Fruit fly (Drosophila melanogaster) whole organism, embryonic: ENCODE results near the gene CkIIalpha.

Experiments used
- Adf1 ChIP-seq: fragments of 200-800 bp; sonication (Bioruptor generic); IDR thresholded peaks from 2 replicates; pipeline ENCODE4 v1.3.6; 2022; ENCODE audit warnings: missing biosample characterization, missing genetic modification characterization
- C15 ChIP-seq: fragments of 200-800 bp; sonication (Bioruptor generic); IDR thresholded peaks from 3 replicates; pipeline ENCODE4 v1.3.6; 2022; ENCODE audit warnings: missing biosample characterization, missing genetic modification characterization
- CG10274 ChIP-seq: fragments of 200-800 bp; sonication (Bioruptor generic); optimal IDR thresholded peaks from 3 replicates; lab custom pipeline; 2017; ENCODE audit warnings: missing biosample characterization, mild to moderate bottlenecking, missing genetic modification characterization
- CG10321 ChIP-seq: fragments of 200-800 bp; sonication (Bioruptor generic); IDR thresholded peaks from 2 replicates; pipeline ENCODE4 v1.3.6; 2022; ENCODE audit warnings: missing biosample characterization, missing genetic modification characterization
- CG10366 ChIP-seq: fragments of 200-800 bp; sonication (Bioruptor generic); IDR thresholded peaks from 2 replicates; pipeline ENCODE4 v1.3.6; 2022; ENCODE audit warnings: missing biosample characterization, missing genetic modification characterization
- CG11504 ChIP-seq: fragments of 200-800 bp; sonication (Bioruptor generic); optimal IDR thresholded peaks from 3 replicates; lab custom pipeline; 2019; ENCODE audit warnings: missing biosample characterization, mild to moderate bottlenecking, missing genetic modification characterization, moderate library complexity
- CG11696 ChIP-seq: fragments of 200-800 bp; sonication (Bioruptor generic); IDR thresholded peaks from 2 replicates; pipeline ENCODE4 v1.3.6; 2022; ENCODE audit warnings: missing biosample characterization, missing genetic modification characterization
- CG12659 ChIP-seq: fragments of 200-800 bp; sonication (Bioruptor generic); optimal IDR thresholded peaks from 3 replicates; lab custom pipeline; 2017; ENCODE audit warnings: mild to moderate bottlenecking, missing biosample characterization, missing genetic modification reagents, missing genetic modification characterization
- CG13296 ChIP-seq: fragments of 200-800 bp; sonication (Bioruptor generic); optimal IDR thresholded peaks from 3 replicates; lab custom pipeline; 2018; ENCODE audit warnings: missing biosample characterization, mild to moderate bottlenecking, missing genetic modification characterization
- CG1602 ChIP-seq: fragments of 200-800 bp; sonication (Bioruptor generic); optimal IDR thresholded peaks from 3 replicates; lab custom pipeline; 2016; ENCODE audit warnings: missing biosample characterization, missing genetic modification characterization
- CG17361 ChIP-seq: fragments of 200-800 bp; sonication (Bioruptor generic); IDR thresholded peaks from 3 replicates; pipeline ENCODE4 v1.3.6; 2022; ENCODE audit warnings: missing biosample characterization, missing genetic modification characterization
- CG18262 ChIP-seq: fragments of 200-800 bp; optimal IDR thresholded peaks from 3 replicates; lab custom pipeline; 2019; ENCODE audit warnings: missing biosample characterization, mild to moderate bottlenecking, missing genetic modification characterization, moderate library complexity
- CG31388 ChIP-seq: fragments of 200-800 bp; sonication (Bioruptor generic); optimal IDR thresholded peaks from 2 replicates; lab custom pipeline; 2016; ENCODE audit warnings: missing biosample characterization, missing genetic modification characterization
- CG32772 ChIP-seq: fragments of 200-800 bp; sonication (Bioruptor generic); IDR thresholded peaks from 2 replicates; pipeline ENCODE4 v1.3.6; 2022; ENCODE audit warnings: missing biosample characterization, missing genetic modification characterization
- CG34224 ChIP-seq: fragments of 200-800 bp; sonication (Bioruptor generic); IDR thresholded peaks from 3 replicates; pipeline ENCODE4 v1.3.6; 2022; ENCODE audit warnings: missing biosample characterization, missing genetic modification characterization; ENCODE audit not compliant: partially characterized antibody
- CG4360 ChIP-seq: fragments of 200-800 bp; sonication (Bioruptor generic); IDR thresholded peaks from 2 replicates; pipeline ENCODE4 v1.3.6; 2022; ENCODE audit warnings: missing biosample characterization, missing genetic modification characterization
- CG4617 ChIP-seq: fragments of 200-800 bp; sonication (Bioruptor generic); optimal IDR thresholded peaks from 3 replicates; lab custom pipeline; 2016; ENCODE audit warnings: missing biosample characterization, missing genetic modification characterization, borderline replicate concordance
- CG5245 ChIP-seq: fragments of 200-800 bp; sonication (Bioruptor generic); optimal IDR thresholded peaks from 3 replicates; lab custom pipeline; 2016; ENCODE audit warnings: missing biosample characterization, missing genetic modification characterization
- CG7556 ChIP-seq: fragments of 200-800 bp; sonication (Bioruptor generic); optimal IDR thresholded peaks from 2 replicates; lab custom pipeline; 2017; ENCODE audit warnings: missing biosample characterization, mild to moderate bottlenecking, missing genetic modification characterization
- CG8478 ChIP-seq: fragments of >200 bp; optimal IDR thresholded peaks from 2 replicates; lab custom pipeline; 2018
- CG9876 ChIP-seq: fragments of 200-800 bp; sonication (Bioruptor generic); optimal IDR thresholded peaks from 2 replicates; lab custom pipeline; 2016; ENCODE audit warnings: missing biosample characterization, missing genetic modification characterization
- CG9932 ChIP-seq: fragments of 200-800 bp; sonication (Bioruptor generic); IDR thresholded peaks from 2 replicates; pipeline ENCODE4 v1.3.6; 2022; ENCODE audit warnings: missing biosample characterization, missing genetic modification characterization
- D ChIP-seq, 2 experiments: fragments of 200-800 bp in 1 of 2; fragments of >200 bp in 1 of 2; sonication (Bioruptor generic) in 1 of 2; optimal IDR thresholded peaks; 2 replicates in 1 of 2; 3 replicates in 1 of 2; lab custom pipeline; 2017; ENCODE audit warnings: mild to moderate bottlenecking in 1 of 2, missing biosample characterization in 1 of 2, missing genetic modification characterization in 1 of 2, missing genetic modification reagents in 1 of 2
- HLH3B ChIP-seq: fragments of 200-800 bp; sonication (Bioruptor generic); IDR thresholded peaks from 2 replicates; pipeline ENCODE4 v1.3.6; 2022; ENCODE audit warnings: missing biosample characterization, missing genetic modification characterization
- Mad ChIP-seq: fragments of 200-800 bp; sonication (Bioruptor generic); optimal IDR thresholded peaks from 2 replicates; lab custom pipeline; 2016; ENCODE audit warnings: missing biosample characterization, missing genetic modification characterization
- Poxn ChIP-seq: fragments of 200-800 bp; sonication (Bioruptor generic); IDR thresholded peaks from 2 replicates; pipeline ENCODE4 v1.3.6; 2022; ENCODE audit warnings: missing biosample characterization, missing genetic modification characterization
- Six4 ChIP-seq: fragments of 200-800 bp; sonication (Bioruptor generic); optimal IDR thresholded peaks from 2 replicates; lab custom pipeline; 2016; ENCODE audit warnings: missing biosample characterization, missing genetic modification characterization
- Ssrp ChIP-seq: fragments of 200-800 bp; sonication (Bioruptor generic); optimal IDR thresholded peaks from 2 replicates; lab custom pipeline; 2018; ENCODE audit warnings: missing biosample characterization, mild to moderate bottlenecking, missing genetic modification characterization, moderate library complexity
- Taf1 ChIP-seq: fragments of 200-800 bp; sonication (Bioruptor generic); IDR thresholded peaks from 2 replicates; pipeline ENCODE4 v1.3.6; 2022; ENCODE audit warnings: missing biosample characterization, missing genetic modification characterization
- Tbp ChIP-seq: fragments of >200 bp; optimal IDR thresholded peaks from 2 replicates; lab custom pipeline; 2018; ENCODE audit warnings: missing biosample characterization, missing genetic modification characterization
- ato ChIP-seq: fragments of 200-800 bp; sonication (Bioruptor generic); IDR thresholded peaks from 2 replicates; pipeline ENCODE4 v1.3.6; 2022; ENCODE audit warnings: missing biosample characterization, missing genetic modification characterization; ENCODE audit not compliant: partially characterized antibody
- bbx ChIP-seq: fragments of 200-800 bp; sonication (Bioruptor generic); IDR thresholded peaks from 2 replicates; pipeline ENCODE4 v1.3.6; 2022; ENCODE audit warnings: missing biosample characterization, missing genetic modification characterization; ENCODE audit not compliant: partially characterized antibody
- chif ChIP-seq, 2 experiments: fragments of 200-800 bp; sonication (Bioruptor generic); optimal IDR thresholded peaks; 3 replicates each; lab custom pipeline; 2016; ENCODE audit warnings: missing biosample characterization in 2 of 2, missing genetic modification characterization in 2 of 2
- dati ChIP-seq: fragments of 200-800 bp; sonication (Bioruptor generic); IDR thresholded peaks from 2 replicates; pipeline ENCODE4 v1.3.6; 2022; ENCODE audit warnings: missing biosample characterization, missing genetic modification characterization
- dimm ChIP-seq: fragments of 200-800 bp; sonication (Bioruptor generic); IDR thresholded peaks from 2 replicates; pipeline ENCODE4 v1.3.6; 2022; ENCODE audit warnings: missing biosample characterization, missing genetic modification characterization
- dm ChIP-seq: fragments of 200-800 bp; sonication (Bioruptor generic); optimal IDR thresholded peaks from 3 replicates; lab custom pipeline; 2016; ENCODE audit warnings: missing biosample characterization, missing genetic modification characterization
- ewg ChIP-seq: fragments of 200-800 bp; sonication (Bioruptor generic); optimal IDR thresholded peaks from 3 replicates; lab custom pipeline; 2017; ENCODE audit warnings: mild to moderate bottlenecking, missing biosample characterization, missing genetic modification reagents, missing genetic modification characterization
- exex ChIP-seq: fragments of 200-800 bp; sonication (Bioruptor generic); optimal IDR thresholded peaks from 4 replicates; lab custom pipeline; 2018; ENCODE audit warnings: missing biosample characterization, mild to moderate bottlenecking, missing genetic modification characterization, moderate library complexity
- fd96Cb ChIP-seq: fragments of 200-800 bp; sonication (Bioruptor generic); optimal IDR thresholded peaks from 2 replicates; lab custom pipeline; 2018; ENCODE audit warnings: missing biosample characterization, mild to moderate bottlenecking, missing genetic modification characterization, moderate library complexity
- hb ChIP-seq: fragments of 200-800 bp; sonication (Bioruptor generic); IDR thresholded peaks from 3 replicates; pipeline ENCODE4 v1.3.6; 2022; ENCODE audit warnings: missing biosample characterization, missing genetic modification characterization; ENCODE audit not compliant: partially characterized antibody
- inv ChIP-seq: fragments of 200-800 bp; sonication (Bioruptor generic); IDR thresholded peaks from 2 replicates; pipeline ENCODE4 v1.3.6; 2022; ENCODE audit warnings: missing biosample characterization, missing genetic modification characterization; ENCODE audit not compliant: partially characterized antibody
- kah ChIP-seq: fragments of 200-800 bp; sonication (Bioruptor generic); optimal IDR thresholded peaks from 2 replicates; lab custom pipeline; 2018; ENCODE audit warnings: missing biosample characterization, mild to moderate bottlenecking, missing genetic modification characterization
- kay ChIP-seq: fragments of 200-800 bp; sonication (Bioruptor generic); optimal IDR thresholded peaks from 2 replicates; lab custom pipeline; 2016; ENCODE audit warnings: missing biosample characterization, missing genetic modification characterization
- klu ChIP-seq: fragments of 200-800 bp; sonication (Bioruptor generic); IDR thresholded peaks from 2 replicates; pipeline ENCODE4 v1.3.6; 2022; ENCODE audit warnings: missing biosample characterization, missing genetic modification characterization
- luna ChIP-seq: fragments of 200-800 bp; sonication (Bioruptor generic); optimal IDR thresholded peaks from 2 replicates; lab custom pipeline; 2016; ENCODE audit warnings: missing biosample characterization, missing genetic modification characterization
- nom ChIP-seq: fragments of 200-800 bp; sonication (Bioruptor generic); optimal IDR thresholded peaks from 2 replicates; lab custom pipeline; 2017; ENCODE audit warnings: missing biosample characterization, missing genetic modification characterization, mild to moderate bottlenecking, moderate library complexity, missing genetic modification reagents
- pfk ChIP-seq: fragments of 200-800 bp; sonication (Bioruptor generic); optimal IDR thresholded peaks from 2 replicates; lab custom pipeline; 2018; ENCODE audit warnings: missing biosample characterization, mild to moderate bottlenecking, missing genetic modification characterization, moderate library complexity
- prd ChIP-seq, 3 experiments: fragments of >200 bp in 2 of 3; fragments of 200-800 bp in 1 of 3; sonication (Bioruptor generic) in 1 of 3; optimal IDR thresholded peaks in 2 of 3; IDR thresholded peaks in 1 of 3; 2 replicates in 2 of 3; 3 replicates in 1 of 3; pipeline versions ENCODE4 v1.3.6 to Lab custom; 2017 to 2022; ENCODE audit warnings: missing biosample characterization in 1 of 3, missing genetic modification characterization in 1 of 3
- toy ChIP-seq: fragments of 200-800 bp; sonication (Bioruptor generic); IDR thresholded peaks from 2 replicates; pipeline ENCODE4 v1.3.6; 2022; ENCODE audit warnings: missing biosample characterization, missing genetic modification characterization
- zen2 ChIP-seq: fragments of 200-800 bp; sonication (Bioruptor generic); IDR thresholded peaks from 3 replicates; pipeline ENCODE4 v1.3.6; 2022; ENCODE audit warnings: missing biosample characterization, missing genetic modification characterization; ENCODE audit not compliant: partially characterized antibody

Gene CkIIalpha

DNA sequence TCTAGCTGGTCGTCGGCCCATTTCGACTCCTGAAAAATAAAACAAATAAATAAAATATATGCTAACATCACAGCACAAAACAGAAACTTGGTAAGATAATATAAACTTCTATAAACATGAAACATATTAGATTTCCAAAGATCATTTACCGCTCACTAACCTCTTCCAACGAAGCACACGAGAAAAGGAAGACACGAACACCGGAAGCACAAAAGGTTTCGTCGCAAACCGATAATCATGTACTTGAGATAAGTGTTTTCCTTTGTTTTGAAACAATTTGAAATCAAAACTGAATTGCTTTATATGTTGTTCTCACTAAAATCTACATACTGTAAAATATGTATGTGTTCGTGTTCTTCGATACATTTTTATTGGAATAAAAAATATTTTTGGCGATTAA, 1.6 kb upstream of the CkIIalpha start, which contains the start of gene RpL10 (continued):
- TF ChIP-seq Adf1 (GFP tag; lab: Robert Waterston, UW) (no peak), CG4617 (GFP tag; lab: Kevin White, UChicago) (peak; percentile 57), toy (GFP tag; lab: Robert Waterston, UW) (no peak), CG11696 (GFP tag; lab: Robert Waterston, UW) (no peak), klu (GFP tag; lab: Robert Waterston, UW) (no peak), CG17361 (GFP tag; lab: Robert Waterston, UW) (no peak; the same call in 1 of the 3 replicates), inv (GFP tag; lab: Robert Waterston, UW) (no peak), CG4360 (GFP tag; lab: Robert Waterston, UW) (no peak), CG18262 (tag; lab: Kevin White, UChicago) (peak; percentile 43), chif (GFP tag; optimal IDR thresholded peaks at IDR 0.05; lab: Kevin White, UChicago) (no peak), Tbp (GFP tag; lab: Kevin White, UChicago) (no peak), kah (peak; percentile 15), CG10274 (GFP tag; lab: Kevin White, UChicago) (no peak), luna (peak; percentile 40), CG32772 (no peak), CG10321 (GFP tag; lab: Robert Waterston, UW) (peak; percentile 24; the same call in 1 of the 2 replicates), CG12659 (GFP tag; lab: Kevin White, UChicago) (peak; percentile 89), dm (GFP tag; lab: Kevin White, UChicago) (peak; percentile 73), bbx (GFP tag; lab: Robert Waterston, UW) (0 out of 2 replicates have a peak, but pooled peaks have one; percentile 14), dimm (no peak), Mad (GFP tag; lab: Kevin White, UChicago) (peak; percentile 15), HLH3B (GFP tag; lab: Robert Waterston, UW) (no peak), kay (GFP tag; lab: Kevin White, UChicago) (no peak), nom (GFP tag; lab: Kevin White, UChicago) (peak; percentile 66), CG9932 (GFP tag; lab: Robert Waterston, UW) (no peak), CG5245 (GFP tag; lab: Kevin White, UChicago) (no peak), zen2 (GFP tag; lab: Robert Waterston, UW) (no peak), CG11504 (tag; lab: Kevin White, UChicago) (no peak), ewg (GFP tag; lab: Kevin White, UChicago) (no peak), CG34224 (GFP tag; lab: Robert Waterston, UW) (no peak), fd96Cb (tag; lab: Kevin White, UChicago) (no peak), CG1602 (no peak), prd (optimal IDR thresholded peaks at IDR 0.05; lab: Kevin White, UChicago) (no peak), prd (GFP tag; IDR thresholded peaks at IDR 0.05; lab: Robert Waterston, UW) (no peak; the same call in 2 of the 3 replicates), CG13296 (GFP tag; lab: Kevin White, UChicago) (peak; percentile 30), ato (no peak), Ssrp (peak; percentile 2), CG31388 (GFP tag; lab: Kevin White, UChicago) (no peak), CG9876 (peak; percentile 40), hb (no peak), Taf1 (GFP tag; lab: Robert Waterston, UW) (no peak), pfk (peak; percentile 92), exex (tag; lab: Kevin White, UChicago) (no peak), CG7556 (no peak), D (optimal IDR thresholded peaks at IDR 0.05; lab: Kevin White, UChicago) (no peak), D (GFP tag; optimal IDR thresholded peaks at IDR 0.05; lab: Kevin White, UChicago) (no peak), CG8478 (lab: Kevin White, UChicago) (no peak), CG10366 (GFP tag; lab: Robert Waterston, UW) (0 out of 2 replicates have a peak, but pooled peaks have one; percentile 31), Poxn (GFP tag; lab: Robert Waterston, UW) (no peak), Six4 (no peak), dati (GFP tag; lab: Robert Waterston, UW) (no peak), C15 (GFP tag; lab: Robert Waterston, UW) (no peak)
